Fruit fly (Drosophila melanogaster): ENCODE measurements around the gene CG31643.

DNA sequence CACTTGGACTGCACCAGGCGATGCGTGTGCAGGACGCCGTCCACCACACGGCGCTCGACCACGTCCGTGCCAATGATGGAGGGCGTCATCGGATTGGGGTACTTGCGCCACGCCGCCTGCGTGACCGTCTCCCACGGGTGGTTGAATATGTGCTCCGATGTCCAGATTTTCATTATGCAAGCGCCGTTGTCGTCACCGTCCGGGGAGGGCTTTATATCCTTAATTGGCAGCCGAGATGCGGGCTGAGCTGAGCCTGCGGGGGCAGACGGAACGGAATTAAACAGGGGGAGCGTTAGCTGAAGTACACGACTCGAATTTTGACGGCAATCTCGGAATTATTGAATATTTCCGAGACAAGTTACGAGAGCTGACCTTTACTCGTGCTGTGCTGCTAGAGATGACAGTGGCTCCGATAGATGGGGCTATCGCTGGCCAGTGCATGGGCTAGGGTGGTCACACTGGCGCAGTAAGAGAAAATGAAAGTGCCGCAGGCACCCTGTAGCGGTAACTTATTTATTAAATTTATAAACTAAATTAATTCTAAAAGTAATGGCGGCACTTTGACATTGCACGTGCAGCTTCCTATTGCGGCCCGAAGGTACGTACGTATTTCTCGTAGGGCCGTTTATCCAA is 9.7 kb downstream of the CG31643 start, which contains the start of gene IPIP:
- TF ChIP-seq CG13204 (GFP tag; optimal IDR thresholded peaks at IDR 0.05): no peak
- peak; percentile 17 for TF ChIP-seq Pif1B (GFP tag; optimal IDR thresholded peaks at IDR 0.05)
- no peak for TF ChIP-seq EcR (GFP tag; optimal IDR thresholded peaks at IDR 0.05)
- TF ChIP-seq Snoo (tag; optimal IDR thresholded peaks at IDR 0.05): peak; percentile 24
- TF ChIP-seq CG12605 (GFP tag; IDR thresholded peaks at IDR 0.05): no peak
- no peak for TF ChIP-seq rn (GFP tag; IDR thresholded peaks at IDR 0.05)
- no peak for TF ChIP-seq Pif1A (GFP tag; optimal IDR thresholded peaks at IDR 0.05)
- TF ChIP-seq CG32121 (GFP tag; IDR thresholded peaks at IDR 0.05): no peak
- TF ChIP-seq CG17806 (tag; optimal IDR thresholded peaks at IDR 0.05): no peak
- TF ChIP-seq fd96Ca (GFP tag; IDR thresholded peaks at IDR 0.05): no peak
